Fruit fly (Drosophila melanogaster) whole organism, embryonic: ENCODE results near the gene CG42486.

Experiments
- Atf6 ChIP-seq: fragments of 200-800 bp; sonication (Bioruptor generic); IDR thresholded peaks from 2 replicates; pipeline ENCODE4 v1.3.6; 2022; ENCODE audit warnings: missing biosample characterization, missing genetic modification characterization
- Blimp-1 ChIP-seq: fragments of 200-800 bp; sonication (Bioruptor generic); optimal IDR thresholded peaks from 3 replicates; lab custom pipeline; 2018; ENCODE audit warnings: missing biosample characterization, missing genetic modification characterization, mild to moderate bottlenecking, moderate library complexity, missing genetic modification reagents
- CG10274 ChIP-seq: fragments of 200-800 bp; sonication (Bioruptor generic); optimal IDR thresholded peaks from 3 replicates; lab custom pipeline; 2017; ENCODE audit warnings: missing biosample characterization, mild to moderate bottlenecking, missing genetic modification characterization
- CG12219 ChIP-seq: fragments of 200-800 bp; sonication (Bioruptor generic); optimal IDR thresholded peaks from 3 replicates; lab custom pipeline; 2018; ENCODE audit warnings: missing biosample characterization, mild to moderate bottlenecking, missing genetic modification characterization
- CG1233 ChIP-seq: fragments of 200-800 bp; sonication (Bioruptor generic); optimal IDR thresholded peaks from 4 replicates; lab custom pipeline; 2018; ENCODE audit warnings: missing biosample characterization, mild to moderate bottlenecking, missing genetic modification characterization
- CG12391 ChIP-seq: fragments of 200-800 bp; sonication (Bioruptor generic); optimal IDR thresholded peaks from 3 replicates; lab custom pipeline; 2018; ENCODE audit warnings: missing biosample characterization, mild to moderate bottlenecking, missing genetic modification characterization, moderate library complexity
- CG13287 ChIP-seq: fragments of 200-800 bp; sonication (Bioruptor generic); IDR thresholded peaks from 2 replicates; pipeline ENCODE4 v1.3.6; 2022; ENCODE audit warnings: missing biosample characterization, missing genetic modification characterization; ENCODE audit not compliant: partially characterized antibody
- CG13894 ChIP-seq: fragments of 200-800 bp; sonication (Bioruptor generic); optimal IDR thresholded peaks from 3 replicates; lab custom pipeline; 2018; ENCODE audit warnings: missing biosample characterization, mild to moderate bottlenecking, missing genetic modification characterization, moderate library complexity
- CG16863 ChIP-seq: fragments of 200-800 bp; sonication (Bioruptor generic); optimal IDR thresholded peaks from 3 replicates; lab custom pipeline; 2016; ENCODE audit warnings: missing biosample characterization, missing genetic modification characterization
- CG17328 ChIP-seq: fragments of 200-800 bp; sonication (Bioruptor generic); IDR thresholded peaks from 2 replicates; pipeline ENCODE4 v1.3.6; 2022; ENCODE audit warnings: missing biosample characterization, missing genetic modification characterization
- CG2199 ChIP-seq: fragments of 200-800 bp; sonication (Bioruptor generic); IDR thresholded peaks from 3 replicates; pipeline ENCODE4 v1.3.6; 2022; ENCODE audit warnings: missing biosample characterization, missing genetic modification characterization
- CG32767 ChIP-seq: fragments of 200-800 bp; sonication (Bioruptor generic); IDR thresholded peaks from 2 replicates; pipeline ENCODE4 v1.3.6; 2022; ENCODE audit warnings: missing biosample characterization, missing genetic modification characterization
- CG3407 ChIP-seq: fragments of 200-800 bp; sonication (Bioruptor generic); optimal IDR thresholded peaks from 2 replicates; lab custom pipeline; 2018; ENCODE audit warnings: missing biosample characterization, mild to moderate bottlenecking, missing genetic modification characterization
- CG4328 ChIP-seq: fragments of 200-800 bp; sonication (Bioruptor generic); optimal IDR thresholded peaks from 3 replicates; lab custom pipeline; 2017; ENCODE audit warnings: missing biosample characterization, missing genetic modification reagents, missing genetic modification characterization
- CG4730 ChIP-seq: fragments of 200-800 bp; sonication (Bioruptor generic); IDR thresholded peaks from 2 replicates; pipeline ENCODE4 v1.3.6; 2022; ENCODE audit warnings: missing biosample characterization, missing genetic modification characterization
- CG6175 ChIP-seq: fragments of 200-800 bp; sonication (Bioruptor generic); IDR thresholded peaks from 3 replicates; pipeline ENCODE4 v1.3.6; 2022; ENCODE audit warnings: missing biosample characterization, missing genetic modification characterization
- CG6813 ChIP-seq: fragments of 200-800 bp; sonication (Bioruptor generic); optimal IDR thresholded peaks from 2 replicates; lab custom pipeline; 2017; ENCODE audit warnings: missing biosample characterization, missing genetic modification characterization, mild to moderate bottlenecking, moderate library complexity, missing genetic modification reagents
- CG7271 ChIP-seq: fragments of 200-800 bp; sonication (Bioruptor generic); optimal IDR thresholded peaks from 2 replicates; lab custom pipeline; 2018; ENCODE audit warnings: missing biosample characterization, mild to moderate bottlenecking, missing genetic modification characterization, moderate library complexity
- CG8388 ChIP-seq: fragments of 200-800 bp; sonication (Bioruptor generic); optimal IDR thresholded peaks from 2 replicates; lab custom pipeline; 2019; ENCODE audit warnings: missing biosample characterization, mild to moderate bottlenecking, missing genetic modification characterization, moderate library complexity
- CG8944 ChIP-seq: fragments of 200-800 bp; sonication (Bioruptor generic); optimal IDR thresholded peaks from 3 replicates; lab custom pipeline; 2016; ENCODE audit warnings: missing biosample characterization, missing genetic modification characterization
- CG9817 ChIP-seq: fragments of 200-800 bp; sonication (Bioruptor generic); optimal IDR thresholded peaks from 2 replicates; lab custom pipeline; 2018; ENCODE audit warnings: missing biosample characterization, mild to moderate bottlenecking, missing genetic modification characterization, moderate library complexity
- CrebB ChIP-seq: fragments of 200-800 bp; sonication (Bioruptor generic); optimal IDR thresholded peaks from 3 replicates; lab custom pipeline; 2018; ENCODE audit warnings: missing biosample characterization, mild to moderate bottlenecking, missing genetic modification characterization
- Dip3 ChIP-seq: fragments of 200-800 bp; sonication (Bioruptor generic); optimal IDR thresholded peaks from 3 replicates; lab custom pipeline; 2016; ENCODE audit warnings: missing biosample characterization, missing genetic modification characterization
- Doc3 ChIP-seq: fragments of 200-800 bp; sonication (Bioruptor generic); IDR thresholded peaks from 3 replicates; pipeline ENCODE4 v1.3.6; 2022; ENCODE audit warnings: missing biosample characterization, missing genetic modification characterization; ENCODE audit not compliant: partially characterized antibody
- Elba2 ChIP-seq: fragments of 200-800 bp; sonication (Bioruptor generic); optimal IDR thresholded peaks from 3 replicates; lab custom pipeline; 2016; ENCODE audit warnings: missing biosample characterization, missing genetic modification characterization
- Hmr ChIP-seq: fragments of 200-800 bp; sonication (Bioruptor generic); optimal IDR thresholded peaks from 3 replicates; lab custom pipeline; 2017; ENCODE audit warnings: mild to moderate bottlenecking, missing biosample characterization, missing genetic modification reagents, missing genetic modification characterization
- MESR4 ChIP-seq: fragments of 200-800 bp; sonication (Bioruptor generic); optimal IDR thresholded peaks from 2 replicates; lab custom pipeline; 2018; ENCODE audit warnings: missing biosample characterization, mild to moderate bottlenecking, missing genetic modification characterization, moderate library complexity
- Mad ChIP-seq: fragments of 200-800 bp; sonication (Bioruptor generic); optimal IDR thresholded peaks from 2 replicates; lab custom pipeline; 2016; ENCODE audit warnings: missing biosample characterization, missing genetic modification characterization
- Mes4 ChIP-seq: fragments of 200-800 bp; sonication (Bioruptor generic); optimal IDR thresholded peaks from 2 replicates; lab custom pipeline; 2016; ENCODE audit warnings: missing biosample characterization, missing genetic modification characterization
- Optix ChIP-seq: fragments of 200-800 bp; sonication (Bioruptor generic); IDR thresholded peaks from 3 replicates; pipeline ENCODE4 v1.3.6; 2022; ENCODE audit warnings: missing biosample characterization, missing genetic modification characterization
- Tbp ChIP-seq: fragments of >200 bp; optimal IDR thresholded peaks from 2 replicates; lab custom pipeline; 2018; ENCODE audit warnings: missing biosample characterization, missing genetic modification characterization
- YL-1 ChIP-seq: fragments of 200-800 bp; sonication (Bioruptor generic); optimal IDR thresholded peaks from 3 replicates; lab custom pipeline; 2017; ENCODE audit warnings: missing biosample characterization, mild to moderate bottlenecking, missing genetic modification characterization
- bigmax ChIP-seq: fragments of 200-800 bp; sonication (Bioruptor generic); optimal IDR thresholded peaks from 2 replicates; lab custom pipeline; 2018; ENCODE audit warnings: missing biosample characterization, mild to moderate bottlenecking, missing genetic modification characterization
- caup ChIP-seq: fragments of 200-800 bp; sonication (Bioruptor generic); optimal IDR thresholded peaks from 3 replicates; lab custom pipeline; 2017; ENCODE audit warnings: missing biosample characterization, mild to moderate bottlenecking, missing genetic modification characterization, moderate library complexity; ENCODE audit not compliant: severe bottlenecking
- chinmo ChIP-seq: fragments of 200-800 bp; sonication (Bioruptor generic); IDR thresholded peaks from 4 replicates; pipeline ENCODE4 v1.3.6; 2022; ENCODE audit warnings: missing biosample characterization, missing genetic modification characterization; ENCODE audit not compliant: partially characterized antibody
- corto ChIP-seq: fragments of 200-800 bp; sonication (Bioruptor generic); optimal IDR thresholded peaks from 2 replicates; lab custom pipeline; 2016; ENCODE audit warnings: missing biosample characterization, mild to moderate bottlenecking, missing genetic modification characterization, moderate library complexity
- dm ChIP-seq: fragments of 200-800 bp; sonication (Bioruptor generic); optimal IDR thresholded peaks from 3 replicates; lab custom pipeline; 2016; ENCODE audit warnings: missing biosample characterization, missing genetic modification characterization
- dpn ChIP-seq, 2 experiments: fragments of 200-800 bp; sonication (Bioruptor generic); optimal IDR thresholded peaks; 3 replicates each; lab custom pipeline; 2016; ENCODE audit warnings: missing biosample characterization in 2 of 2, missing genetic modification characterization in 2 of 2
- gcm ChIP-seq: fragments of 200-800 bp; sonication (Bioruptor generic); optimal IDR thresholded peaks from 2 replicates; lab custom pipeline; 2019; ENCODE audit warnings: missing biosample characterization, mild to moderate bottlenecking, missing genetic modification characterization, moderate library complexity
- mld ChIP-seq: fragments of 200-800 bp; sonication (Bioruptor generic); IDR thresholded peaks from 3 replicates; pipeline ENCODE4 v1.3.6; 2022; ENCODE audit warnings: missing biosample characterization, missing genetic modification characterization; ENCODE audit not compliant: partially characterized antibody
- otp ChIP-seq: fragments of 200-800 bp; sonication (Bioruptor generic); IDR thresholded peaks from 3 replicates; pipeline ENCODE4, ENCODE4 v1.3.6; 2022; ENCODE audit warnings: missing biosample characterization, missing genetic modification characterization
- sc ChIP-seq, 3 experiments: fragments of >200 bp in 2 of 3; fragments of 200-800 bp in 1 of 3; sonication (Bioruptor generic) in 1 of 3; optimal IDR thresholded peaks; 2 replicates in 2 of 3; 3 replicates in 1 of 3; lab custom pipeline; 2017; ENCODE audit warnings: mild to moderate bottlenecking in 1 of 3, missing biosample characterization in 1 of 3, missing genetic modification characterization in 1 of 3, missing genetic modification reagents in 1 of 3
- shn ChIP-seq: fragments of 200-800 bp; sonication (Bioruptor generic); optimal IDR thresholded peaks from 3 replicates; lab custom pipeline; 2016; ENCODE audit warnings: missing biosample characterization, missing genetic modification characterization
- trem ChIP-seq: fragments of 200-800 bp; optimal IDR thresholded peaks from 3 replicates; lab custom pipeline; 2019; ENCODE audit warnings: missing biosample characterization, mild to moderate bottlenecking, missing genetic modification characterization, moderate library complexity
- trh ChIP-seq: fragments of 200-800 bp; sonication (Bioruptor generic); optimal IDR thresholded peaks from 2 replicates; lab custom pipeline; 2016; ENCODE audit warnings: missing biosample characterization, missing genetic modification characterization
- wek ChIP-seq: fragments of 200-800 bp; sonication (Bioruptor generic); optimal IDR thresholded peaks from 3 replicates; lab custom pipeline; 2018; ENCODE audit warnings: missing biosample characterization, mild to moderate bottlenecking, missing genetic modification characterization, moderate library complexity
- zf30C ChIP-seq: fragments of 200-800 bp; sonication (Bioruptor generic); optimal IDR thresholded peaks from 3 replicates; lab custom pipeline; 2018; ENCODE audit warnings: missing biosample characterization, mild to moderate bottlenecking, missing genetic modification characterization
- zfh1 ChIP-seq: fragments of 200-800 bp; sonication (Bioruptor generic); IDR thresholded peaks from 3 replicates; pipeline ENCODE4 v1.3.6; 2022; ENCODE audit warnings: missing biosample characterization, missing genetic modification characterization

CG42486 gene

dm6 chr2L:11807697-11808226, 35.2 kb upstream of the CG42486 start (continued):
- TF ChIP-seq zf30C (peak; percentile 16), Blimp-1 (no peak), Mes4 (GFP tag; lab: Kevin White, UChicago) (peak; percentile 48), gcm (peak; percentile 25), dm (GFP tag; lab: Kevin White, UChicago) (peak; percentile 39), Optix (GFP tag; lab: Robert Waterston, UW) (no peak), chinmo (GFP tag; lab: Robert Waterston, UW) (peak; percentile 98), caup (GFP tag; lab: Kevin White, UChicago) (peak; percentile 57), CG4730 (GFP tag; lab: Robert Waterston, UW) (no peak), CG9817 (no peak), CG7271 (tag; lab: Kevin White, UChicago) (no peak), dpn (GFP tag; optimal IDR thresholded peaks at IDR 0.05; lab: Kevin White, UChicago) (peak in 1 of 2 experiments; percentile 5), Hmr (GFP tag; lab: Kevin White, UChicago) (peak; percentile 57), trh (no peak), Dip3 (GFP tag; lab: Kevin White, UChicago) (peak; percentile 19), wek (GFP tag; lab: Kevin White, UChicago) (no peak), bigmax (no peak), Doc3 (GFP tag; lab: Robert Waterston, UW) (no peak), YL-1 (GFP tag; lab: Kevin White, UChicago) (peak; percentile 6), trem (no peak), CG8388 (GFP tag; lab: Kevin White, UChicago) (no peak), CG13287 (GFP tag; lab: Robert Waterston, UW) (0 out of 2 replicates have a peak, but pooled peaks have one; percentile 38), MESR4 (GFP tag; lab: Kevin White, UChicago) (peak; percentile 28), CG1233 (no peak), CG3407 (GFP tag; lab: Kevin White, UChicago) (no peak), Atf6 (peak; percentile 37; the same call in 1 of the 2 replicates), CG16863 (GFP tag; lab: Kevin White, UChicago) (peak; percentile 46), zfh1 (GFP tag; lab: Robert Waterston, UW) (peak; percentile 23; the same call in 1 of the 3 replicates), corto (peak; percentile 24), CG4328 (GFP tag; lab: Kevin White, UChicago) (no peak), mld (no peak), CrebB (tag; lab: Kevin White, UChicago) (peak; percentile 7), CG2199 (0 out of 3 replicates have a peak, but pooled peaks have one; percentile 74), CG12219 (GFP tag; lab: Kevin White, UChicago) (peak; percentile 9), Elba2 (GFP tag; lab: Kevin White, UChicago) (peak; percentile 71), shn (GFP tag; lab: Kevin White, UChicago) (peak; percentile 18), sc (optimal IDR thresholded peaks at IDR 0.05; lab: Kevin White, UChicago) (no peak), sc (GFP tag; optimal IDR thresholded peaks at IDR 0.05; lab: Kevin White, UChicago) (no peak), otp (GFP tag; lab: Robert Waterston, UW) (peak; percentile 51; the same call in 1 of the 3 replicates), CG6175 (GFP tag; lab: Robert Waterston, UW) (peak; percentile 98), CG10274 (no peak), CG17328 (GFP tag; lab: Robert Waterston, UW) (peak; percentile 36; the same call in 1 of the 2 replicates), Tbp (GFP tag; lab: Kevin White, UChicago) (no peak), CG6813 (no peak), CG12391 (tag; lab: Kevin White, UChicago) (no peak), CG8944 (GFP tag; lab: Kevin White, UChicago) (no peak), CG13894 (tag; lab: Kevin White, UChicago) (peak; percentile 78), Mad (GFP tag; lab: Kevin White, UChicago) (peak; percentile 2), CG32767 (GFP tag; lab: Robert Waterston, UW) (0 out of 2 replicates have a peak, but pooled peaks have one; percentile 30)
